Fruit fly (Drosophila melanogaster): ENCODE results near the gene CG42460.

CG42460 gene

dm6 chr2L:3436347-3436746, 48.1 kb upstream of the CG42460 start (continued):
- TF ChIP-seq Sox102F (GFP tag; optimal IDR thresholded peaks at IDR 0.05) (no peak), CG6813 (GFP tag; optimal IDR thresholded peaks at IDR 0.05) (no peak), CG8089 (GFP tag; optimal IDR thresholded peaks at IDR 0.05) (no peak), Rx (GFP tag; IDR thresholded peaks at IDR 0.05) (no peak), wdn (GFP tag; IDR thresholded peaks at IDR 0.05) (no peak), HHEX (GFP tag; optimal IDR thresholded peaks at IDR 0.05) (no peak), Hr51 (GFP tag; optimal IDR thresholded peaks at IDR 0.05) (peak in 1 of 2 experiments; percentile 44), grau (tag; optimal IDR thresholded peaks at IDR 0.05) (no peak), Atf3 (GFP tag; optimal IDR thresholded peaks at IDR 0.05) (no peak), H15 (GFP tag; IDR thresholded peaks at IDR 0.05) (no peak), Drgx (GFP tag; IDR thresholded peaks at IDR 0.05) (peak; percentile 17; the same call in 1 of the 2 replicates), tna (GFP tag; IDR thresholded peaks at IDR 0.05; ENCODE audit: partially characterized antibody) (no peak), CG5180 (GFP tag; optimal IDR thresholded peaks at IDR 0.05) (peak; percentile 54), Oli (tag; optimal IDR thresholded peaks at IDR 0.05) (peak; percentile 15), CG14441 (GFP tag; IDR thresholded peaks at IDR 0.05) (peak; percentile 21; the same call in 1 of the 2 replicates), Awh (GFP tag; IDR thresholded peaks at IDR 0.05) (no peak), esg (GFP tag; conservative IDR thresholded peaks at IDR 0.05) (0 out of 2 replicates have a peak, but pooled peaks have one; percentile 15), CG42726 (GFP tag; IDR thresholded peaks at IDR 0.05; ENCODE audit: partially characterized antibody) (no peak), gem (tag; optimal IDR thresholded peaks at IDR 0.05) (peak; percentile 25), CG3847 (GFP tag; IDR thresholded peaks at IDR 0.05) (no peak), luna (GFP tag; optimal IDR thresholded peaks at IDR 0.05) (no peak), CG7928 (GFP tag; optimal IDR thresholded peaks at IDR 0.05) (no peak), CG10267 (tag; optimal IDR thresholded peaks at IDR 0.05) (no peak), tin (GFP tag; optimal IDR thresholded peaks at IDR 0.05) (no peak), mam (GFP tag; optimal IDR thresholded peaks at IDR 0.05) (no peak), CG16863 (GFP tag; optimal IDR thresholded peaks at IDR 0.05) (no peak), tgo (GFP tag; IDR thresholded peaks at IDR 0.05) (no peak), dimm (GFP tag; IDR thresholded peaks at IDR 0.05) (no peak), CG11504 (tag; optimal IDR thresholded peaks at IDR 0.05) (peak; percentile 13), trem (tag; optimal IDR thresholded peaks at IDR 0.05) (no peak), zfh1 (GFP tag; IDR thresholded peaks at IDR 0.05) (no peak), fd3F (GFP tag; optimal IDR thresholded peaks at IDR 0.05) (no peak), CG12299 (tag; optimal IDR thresholded peaks at IDR 0.05) (no peak), CG14667 (GFP tag; IDR thresholded peaks at IDR 0.05) (no peak), CG2678 (tag; optimal IDR thresholded peaks at IDR 0.05) (peak; percentile 13), jing (GFP tag; optimal IDR thresholded peaks at IDR 0.05) (no peak), CG4730 (GFP tag; IDR thresholded peaks at IDR 0.05) (no peak), Ravus (GFP tag; IDR thresholded peaks at IDR 0.05) (no peak)

dm6 chr2L:3435086-3435485, 46.8 kb upstream of the CG42460 start:
- no peak for TF ChIP-seq CG6654 (GFP tag; optimal IDR thresholded peaks at IDR 0.05)
- peak; percentile 60 for TF ChIP-seq Sox102F (GFP tag; optimal IDR thresholded peaks at IDR 0.05)
- no peak for TF ChIP-seq CG14965 (GFP tag; optimal IDR thresholded peaks at IDR 0.05; ENCODE audit: borderline replicate concordance)
- peak; percentile 4 for TF ChIP-seq oc (tag; optimal IDR thresholded peaks at IDR 0.05)
- 0 out of 2 replicates have a peak, but pooled peaks have one; percentile 24 for TF ChIP-seq CG31224 (GFP tag; IDR thresholded peaks at IDR 0.05)
- TF ChIP-seq zfh1 (GFP tag; IDR thresholded peaks at IDR 0.05) = peak; percentile 69; the same call in 2 of the 3 replicates
- peak; percentile 39; the same call in 1 of the 2 replicates for TF ChIP-seq E2f1 (GFP tag; IDR thresholded peaks at IDR 0.05)
- TF ChIP-seq danr (GFP tag; IDR thresholded peaks at IDR 0.05) = 0 out of 2 replicates have a peak, but pooled peaks have one; percentile 24
- peak; percentile 28 for TF ChIP-seq CG6813 (GFP tag; optimal IDR thresholded peaks at IDR 0.05)
- TF ChIP-seq CG11456 (GFP tag; IDR thresholded peaks at IDR 0.05) = peak; percentile 46; the same call in 1 of the 3 replicates
- TF ChIP-seq CG15514 (GFP tag; optimal IDR thresholded peaks at IDR 0.05) = peak; percentile 9
- TF ChIP-seq Abd-B (GFP tag; optimal IDR thresholded peaks at IDR 0.05) = peak; percentile 54
- TF ChIP-seq Hr39 (optimal IDR thresholded peaks at IDR 0.05) = no peak
- TF ChIP-seq ranshi (GFP tag; IDR thresholded peaks at IDR 0.05) = peak; percentile 56; the same call in 1 of the 2 replicates
- TF ChIP-seq Pdp1 (GFP tag; optimal IDR thresholded peaks at IDR 0.05) = peak in 1 of 2 experiments; percentile 33
- peak; percentile 48 for TF ChIP-seq CG18599 (GFP tag; optimal IDR thresholded peaks at IDR 0.05)
- TF ChIP-seq ap (GFP tag; IDR thresholded peaks at IDR 0.05) = peak; percentile 35; the same call in 1 of the 2 replicates
